Worm (Caenorhabditis elegans) whole organism, L3 larva: Measurements from ENCODE around the gene dpm-1.

Experiments used
- R02D3.7 ChIP-seq: fragments of 150-350 bp; optimal IDR thresholded peaks from 2 replicates; lab custom pipeline; 2014; ENCODE audit warnings: missing biosample characterization, missing genetic modification characterization
- ZK546.5 ChIP-seq: sonication (generic microtip); optimal IDR thresholded peaks from 2 replicates; lab custom pipeline; 2017; ENCODE audit warnings: missing biosample characterization, missing genetic modification characterization
- aly-2 ChIP-seq: fragments of 150-350 bp; optimal IDR thresholded peaks from 2 replicates; lab custom pipeline; 2014; ENCODE audit warnings: missing biosample characterization, missing genetic modification characterization
- ama-1 ChIP-seq: fragments of 150-350 bp; optimal IDR thresholded peaks from 2 replicates; lab custom pipeline; 2018
- ceh-28 ChIP-seq: fragments of 150-350 bp; optimal IDR thresholded peaks from 2 replicates; lab custom pipeline; 2014; ENCODE audit warnings: missing biosample characterization, missing genetic modification reagents, missing genetic modification characterization
- ceh-82 ChIP-seq: fragments of 150-350 bp; optimal IDR thresholded peaks from 2 replicates; lab custom pipeline; 2014; ENCODE audit warnings: missing biosample characterization, missing genetic modification characterization
- ceh-9 ChIP-seq: sonication (generic microtip); optimal IDR thresholded peaks from 2 replicates; lab custom pipeline; 2018; ENCODE audit warnings: missing biosample characterization, missing genetic modification characterization
- daf-12 ChIP-seq: fragments of 150-350 bp; optimal IDR thresholded peaks from 2 replicates; lab custom pipeline; 2014; ENCODE audit warnings: missing biosample characterization, missing genetic modification reagents, missing genetic modification characterization
- egl-27 ChIP-seq: sonication (generic microtip); optimal IDR thresholded peaks from 4 replicates; lab custom pipeline; 2017; ENCODE audit warnings: missing biosample characterization, missing genetic modification reagents, missing genetic modification characterization
- egl-5 ChIP-seq: fragments of 150-350 bp; optimal IDR thresholded peaks from 2 replicates; lab custom pipeline; 2017; ENCODE audit warnings: missing biosample characterization, missing genetic modification reagents, missing genetic modification characterization, inconsistent platforms
- elt-1 ChIP-seq: fragments of 150-350 bp; optimal IDR thresholded peaks from 2 replicates; lab custom pipeline; 2014; ENCODE audit warnings: missing biosample characterization, missing genetic modification characterization
- elt-2 ChIP-seq: sonication (generic microtip); optimal IDR thresholded peaks from 2 replicates; lab custom pipeline; 2016; ENCODE audit warnings: missing genetic modification reagents, mild to moderate bottlenecking, missing genetic modification characterization, missing compliant biosample characterization
- eor-1 ChIP-seq, 2 experiments: fragments of 150-350 bp; optimal IDR thresholded peaks; 2 replicates each; lab custom pipeline; 2014 to 2018; ENCODE audit warnings: missing biosample characterization in 2 of 2, missing genetic modification characterization in 2 of 2
- fkh-10 ChIP-seq: sonication (generic microtip); optimal IDR thresholded peaks from 2 replicates; lab custom pipeline; 2017; ENCODE audit warnings: missing biosample characterization, missing genetic modification reagents, missing genetic modification characterization
- fos-1 ChIP-seq: fragments of 150-350 bp; optimal IDR thresholded peaks from 2 replicates; lab custom pipeline; 2014; ENCODE audit warnings: missing biosample characterization, missing genetic modification characterization
- hmg-11 ChIP-seq: sonication (generic microtip); optimal IDR thresholded peaks from 2 replicates; lab custom pipeline; 2016; ENCODE audit warnings: missing genetic modification characterization, missing compliant biosample characterization
- jun-1 ChIP-seq: fragments of 150-350 bp; optimal IDR thresholded peaks from 2 replicates; lab custom pipeline; 2014; ENCODE audit warnings: missing biosample characterization, missing genetic modification reagents, missing genetic modification characterization
- lin-15B ChIP-seq: fragments of 150-350 bp; optimal IDR thresholded peaks from 2 replicates; lab custom pipeline; 2014; ENCODE audit warnings: missing biosample characterization, missing genetic modification characterization
- lin-39 ChIP-seq: fragments of 150-350 bp; optimal IDR thresholded peaks from 2 replicates; lab custom pipeline; 2018; ENCODE audit warnings: missing biosample characterization, missing genetic modification reagents, missing genetic modification characterization
- lsy-12 ChIP-seq: sonication (generic microtip); optimal IDR thresholded peaks from 2 replicates; lab custom pipeline; 2016; ENCODE audit warnings: mild to moderate bottlenecking, missing genetic modification characterization, missing compliant biosample characterization
- mml-1 ChIP-seq: fragments of 150-350 bp; sonication (generic microtip); optimal IDR thresholded peaks from 3 replicates; lab custom pipeline; 2014; ENCODE audit warnings: missing biosample characterization, missing genetic modification characterization
- nhr-11 ChIP-seq: fragments of 150-350 bp; optimal IDR thresholded peaks from 2 replicates; lab custom pipeline; 2014; ENCODE audit warnings: missing biosample characterization, missing genetic modification characterization
- nhr-12 ChIP-seq: fragments of 150-350 bp; optimal IDR thresholded peaks from 2 replicates; lab custom pipeline; 2014; ENCODE audit warnings: missing biosample characterization, missing genetic modification characterization
- nhr-23 ChIP-seq: fragments of 150-350 bp; optimal IDR thresholded peaks from 2 replicates; lab custom pipeline; 2014; ENCODE audit warnings: missing biosample characterization, missing genetic modification reagents, missing genetic modification characterization
- nhr-25 ChIP-seq: sonication (generic microtip); optimal IDR thresholded peaks from 2 replicates; lab custom pipeline; 2017; ENCODE audit warnings: missing biosample characterization, missing genetic modification characterization
- nhr-28 ChIP-seq: fragments of 150-350 bp; optimal IDR thresholded peaks from 2 replicates; lab custom pipeline; 2014; ENCODE audit warnings: missing biosample characterization, missing genetic modification characterization
- nhr-43 ChIP-seq: sonication (generic microtip); optimal IDR thresholded peaks from 2 replicates; lab custom pipeline; 2016; ENCODE audit warnings: mild to moderate bottlenecking, missing genetic modification characterization, missing compliant biosample characterization; ENCODE audit not compliant: poor library complexity, severe bottlenecking
- nhr-67 ChIP-seq: fragments of 150-350 bp; optimal IDR thresholded peaks from 2 replicates; lab custom pipeline; 2014; ENCODE audit warnings: missing biosample characterization, missing genetic modification characterization
- nhr-76 ChIP-seq: fragments of 150-350 bp; sonication (generic microtip); optimal IDR thresholded peaks from 5 replicates; lab custom pipeline; 2014; ENCODE audit warnings: missing biosample characterization, missing genetic modification characterization
- pha-4 ChIP-seq: fragments of 150-350 bp; optimal IDR thresholded peaks from 2 replicates; lab custom pipeline; 2014; ENCODE audit warnings: missing biosample characterization, missing genetic modification reagents, missing genetic modification characterization
- pqm-1 ChIP-seq: fragments of 150-350 bp; optimal IDR thresholded peaks from 2 replicates; lab custom pipeline; 2017; ENCODE audit warnings: missing biosample characterization, missing genetic modification characterization, inconsistent platforms
- skn-1 ChIP-seq: fragments of 150-350 bp; optimal IDR thresholded peaks from 2 replicates; lab custom pipeline; 2014; ENCODE audit warnings: missing biosample characterization, missing genetic modification characterization
- snpc-4 ChIP-seq: fragments of 150-350 bp; optimal IDR thresholded peaks from 2 replicates; lab custom pipeline; 2014; ENCODE audit warnings: missing biosample characterization, missing genetic modification characterization
- tbx-2 ChIP-seq: sonication (generic microtip); optimal IDR thresholded peaks from 2 replicates; lab custom pipeline; 2016; ENCODE audit warnings: mild to moderate bottlenecking, missing genetic modification characterization, missing compliant biosample characterization
- unc-39 ChIP-seq: sonication (generic microtip); optimal IDR thresholded peaks from 4 replicates; lab custom pipeline; 2017; ENCODE audit warnings: missing biosample characterization, missing genetic modification characterization
- unc-62 ChIP-seq: fragments of 150-350 bp; sonication (generic microtip); optimal IDR thresholded peaks from 4 replicates; lab custom pipeline; 2014; ENCODE audit warnings: missing biosample characterization, missing genetic modification reagents, missing genetic modification characterization
- zag-1 ChIP-seq: fragments of 150-350 bp; optimal IDR thresholded peaks from 2 replicates; lab custom pipeline; 2014; ENCODE audit warnings: missing biosample characterization, missing genetic modification characterization
- ztf-11 ChIP-seq: fragments of 150-350 bp; optimal IDR thresholded peaks from 2 replicates; lab custom pipeline; 2014; ENCODE audit warnings: missing biosample characterization, missing genetic modification characterization

Gene dpm-1

DNA sequence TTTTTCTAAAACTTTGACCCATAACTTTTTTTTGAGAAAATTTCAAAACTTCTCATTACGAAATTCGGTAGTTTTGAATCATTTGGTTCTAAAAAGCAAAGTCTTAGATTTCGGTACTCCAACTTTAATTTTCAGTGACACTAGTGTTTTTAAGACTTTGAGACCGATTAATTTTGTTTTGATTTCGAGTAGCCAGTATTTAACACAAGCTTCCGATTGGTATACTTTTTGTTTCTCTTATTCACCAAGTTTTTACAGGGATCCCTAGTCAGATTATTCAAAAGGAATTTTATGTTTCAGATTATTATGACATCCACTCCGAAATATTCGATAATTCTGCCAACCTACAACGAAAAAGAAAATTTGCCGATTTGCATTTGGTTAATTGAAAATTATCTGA lies at the start of gene dpm-1:
dpm-1 (plus strand) TSS at position 301 of the 400 bp plus-strand sequence.
- no peak for TF ChIP-seq elt-1
- no peak for TF ChIP-seq ztf-11 (tag; lab: Kevin White, UChicago)
- TF ChIP-seq ama-1 (lab: Kevin White, UChicago), result no peak
- no peak for TF ChIP-seq fkh-10 (GFP tag; lab: Kevin White, UChicago)
- TF ChIP-seq nhr-11 (tag; lab: Kevin White, UChicago), result no peak
- TF ChIP-seq skn-1 (tag; lab: Kevin White, UChicago), result no peak
- TF ChIP-seq aly-2 (tag; lab: Kevin White, UChicago), result no peak
- TF ChIP-seq nhr-23 (tag; lab: Kevin White, UChicago), result no peak
- TF ChIP-seq nhr-43 (tag; lab: Kevin White, UChicago), result no peak
- TF ChIP-seq unc-39 (tag; lab: Kevin White, UChicago), result no peak
- no peak for TF ChIP-seq zag-1
- TF ChIP-seq jun-1 (tag; lab: Kevin White, UChicago), result no peak
- no peak for TF ChIP-seq ZK546.5 (tag; lab: Kevin White, UChicago)
- no peak for TF ChIP-seq fos-1
- TF ChIP-seq nhr-28 (tag; lab: Kevin White, UChicago), result no peak
- TF ChIP-seq elt-2 (tag; lab: Kevin White, UChicago), result no peak
- no peak for TF ChIP-seq nhr-67 (tag; lab: Kevin White, UChicago)

DNA sequence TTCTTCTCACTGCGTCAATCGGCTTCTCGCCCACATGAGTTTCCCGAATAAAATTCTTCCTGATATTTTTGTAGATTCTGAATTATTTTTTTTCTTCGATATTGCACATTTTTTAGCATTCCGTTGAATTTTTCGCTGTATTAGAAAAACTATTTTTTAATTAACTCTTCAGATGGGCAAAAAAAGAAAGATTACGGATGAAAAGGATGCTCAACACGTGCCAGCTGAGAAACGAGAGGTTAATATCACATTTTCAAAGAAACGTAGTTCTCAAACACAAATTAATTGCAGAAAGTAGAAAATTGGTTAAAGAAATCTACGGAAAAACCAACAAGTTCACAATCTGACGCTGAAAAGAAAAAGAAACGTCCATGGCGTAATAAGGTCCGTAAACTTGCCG lies 49.1 kb upstream of the dpm-1 start, which contains the start of gene rrp-8:
rrp-8 (plus strand) TSS at position 173 of the 400 bp plus-strand sequence.
- TF ChIP-seq egl-27 (tag; lab: Kevin White, UChicago), result no peak
- TF ChIP-seq zag-1, result no peak
- no peak for TF ChIP-seq lin-15B (tag; lab: Kevin White, UChicago)
- no peak for TF ChIP-seq jun-1 (tag; lab: Kevin White, UChicago)
- TF ChIP-seq nhr-76 (tag; lab: Kevin White, UChicago), result no peak
- no peak for TF ChIP-seq ceh-82 (tag; lab: Kevin White, UChicago)
- no peak for TF ChIP-seq snpc-4
- no peak for TF ChIP-seq nhr-23 (tag; lab: Kevin White, UChicago)

DNA sequence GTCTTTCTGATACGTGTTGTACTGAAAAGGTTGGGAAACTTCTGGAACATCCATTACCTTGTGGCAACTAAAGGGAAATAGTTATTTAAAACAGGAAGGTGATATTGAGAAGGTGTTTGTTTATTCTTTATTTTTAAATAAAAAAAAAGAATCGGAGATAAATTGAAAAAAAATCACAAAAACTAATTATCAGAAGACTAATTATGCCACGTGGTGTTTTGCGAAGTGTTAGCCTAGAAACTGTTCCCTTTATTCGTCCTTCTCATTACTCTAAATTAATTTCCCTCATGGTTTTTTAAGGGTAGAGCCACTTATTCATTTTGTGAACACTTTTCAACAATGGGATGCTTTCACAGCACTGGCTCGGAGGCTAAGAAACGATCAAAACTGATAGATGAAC lies 44.1 kb upstream of the dpm-1 start, which contains the start of gene gpa-4:
gpa-4 (plus strand) TSS at position 301 of the 400 bp plus-strand sequence.
- TF ChIP-seq eor-1 (tag; optimal IDR thresholded peaks at IDR 0.05; lab: Kevin White, UChicago) (no peak), pha-4 (tag; lab: Kevin White, UChicago) (no peak), fos-1 (no peak), zag-1 (no peak), ceh-82 (tag; lab: Kevin White, UChicago) (no peak), ztf-11 (tag; lab: Kevin White, UChicago) (no peak), lin-39 (no peak), fkh-10 (GFP tag; lab: Kevin White, UChicago) (no peak), tbx-2 (tag; lab: Kevin White, UChicago) (no peak)
- TF ChIP-seq, all 47 proteins: peak for 0

DNA sequence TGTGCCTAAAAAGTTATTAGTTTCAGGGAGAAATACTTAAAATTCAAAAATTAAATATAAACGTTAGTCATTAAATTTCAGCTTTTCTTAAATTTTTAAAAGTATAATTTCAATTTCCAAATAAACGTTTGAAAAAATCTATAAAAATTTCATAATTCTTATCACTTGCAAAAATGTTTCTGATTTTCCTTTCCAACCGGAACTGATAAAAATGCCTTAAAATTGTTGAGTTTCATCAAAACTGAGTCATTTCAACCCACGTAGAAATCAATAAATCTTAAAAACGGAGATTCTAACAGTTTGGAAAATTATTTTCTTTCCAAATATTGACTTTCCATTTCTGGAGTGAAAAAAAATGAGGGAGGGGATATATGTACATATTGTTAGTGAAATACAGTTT lies 36.6 kb upstream of the dpm-1 start:
- TF ChIP-seq egl-5 (no peak), elt-2 (tag; lab: Kevin White, UChicago) (peak; percentile 53), pha-4 (tag; lab: Kevin White, UChicago) (peak; percentile 4), pqm-1 (tag; lab: Kevin White, UChicago) (peak; percentile 10), R02D3.7 (no peak)

DNA sequence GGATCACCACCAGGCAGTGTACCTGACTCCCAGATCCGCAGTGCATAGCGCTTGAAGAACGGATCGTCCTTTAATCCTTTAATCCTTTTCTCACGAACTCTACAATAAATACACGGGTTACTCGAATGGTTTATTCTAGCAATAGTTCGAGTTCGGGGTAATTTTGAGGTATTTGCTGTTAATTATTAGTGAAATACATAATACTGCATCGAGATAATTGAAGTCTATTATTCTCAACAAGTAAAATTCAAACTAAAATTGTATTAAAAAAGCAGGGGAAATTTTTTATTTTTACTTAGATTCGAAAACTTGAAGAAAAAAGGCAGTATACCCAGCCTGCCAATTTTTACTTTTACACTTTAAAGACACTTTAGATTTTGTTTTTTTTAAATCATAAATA lies 35.5 kb upstream of the dpm-1 start, which contains the start of gene kgb-1:
kgb-1 (minus strand) TSS at position 101 of the 400 bp plus-strand sequence.
- TF ChIP-seq nhr-12 (no peak), nhr-67 (tag; lab: Kevin White, UChicago) (no peak), ceh-9 (tag; lab: Kevin White, UChicago) (no peak), mml-1 (no peak), fos-1 (no peak), eor-1 (tag; optimal IDR thresholded peaks at IDR 0.05; lab: Kevin White, UChicago) (no peak), snpc-4 (no peak), nhr-76 (tag; lab: Kevin White, UChicago) (no peak)
- TF ChIP-seq, all 47 proteins: peak for 0

DNA sequence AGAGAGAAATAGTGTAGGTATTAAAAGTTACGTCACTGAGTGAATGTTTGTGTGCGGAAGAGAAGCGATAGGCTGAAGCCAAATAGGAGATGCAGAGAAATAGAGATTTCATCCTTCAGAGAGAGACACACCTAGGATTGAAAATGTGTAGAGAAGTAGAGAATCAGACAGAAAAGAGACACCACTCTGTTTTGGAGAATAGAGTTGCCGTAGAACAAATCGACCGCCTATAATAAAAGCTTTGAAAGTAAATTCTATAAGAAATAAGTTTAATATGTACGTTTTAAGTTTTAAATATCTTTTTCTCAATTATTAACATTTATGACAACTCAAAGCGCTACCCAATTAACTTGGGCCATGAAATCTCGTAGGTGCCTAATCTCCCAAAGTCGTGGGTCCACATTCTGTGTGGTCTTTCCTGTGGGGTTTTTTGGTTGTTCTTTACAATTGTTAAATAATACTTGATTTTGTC lies 35.0 kb upstream of the dpm-1 start, which contains the start of gene T07A9.12:
T07A9.12 (plus strand) TSS at position 448 of the 472 bp plus-strand sequence.
- TF ChIP-seq elt-2 (tag; lab: Kevin White, UChicago), result peak; percentile 73
- peak; percentile 53 for TF ChIP-seq nhr-25 (tag; lab: Kevin White, UChicago)
- TF ChIP-seq zag-1, result no peak
- TF ChIP-seq lin-39, result no peak
- TF ChIP-seq ZK546.5 (tag; lab: Kevin White, UChicago), result no peak
- TF ChIP-seq jun-1 (tag; lab: Kevin White, UChicago), result peak; percentile 65
- peak; percentile 81 for TF ChIP-seq nhr-23 (tag; lab: Kevin White, UChicago)
- no peak for TF ChIP-seq egl-5
- no peak for TF ChIP-seq unc-62 (GFP tag; lab: Kevin White, UChicago)
- no peak for TF ChIP-seq eor-1 (tag; optimal IDR thresholded peaks at IDR 0.05; lab: Kevin White, UChicago)
- peak; percentile 79 for TF ChIP-seq skn-1 (tag; lab: Kevin White, UChicago)
- peak; percentile 43 for TF ChIP-seq lsy-12 (tag; lab: Kevin White, UChicago)
- TF ChIP-seq pqm-1 (tag; lab: Kevin White, UChicago), result peak; percentile 58
- no peak for TF ChIP-seq nhr-11 (tag; lab: Kevin White, UChicago)
- peak; percentile 59 for TF ChIP-seq hmg-11 (tag; lab: Kevin White, UChicago)
- TF ChIP-seq ceh-28 (tag; lab: Kevin White, UChicago), result peak; percentile 20
- TF ChIP-seq daf-12 (tag; lab: Kevin White, UChicago), result no peak
- no peak for TF ChIP-seq fos-1
- TF ChIP-seq elt-1, result no peak
- TF ChIP-seq ztf-11 (tag; lab: Kevin White, UChicago), result no peak
- no peak for TF ChIP-seq nhr-28 (tag; lab: Kevin White, UChicago)
- TF ChIP-seq snpc-4, result peak; percentile 11
- peak; percentile 68 for TF ChIP-seq nhr-43 (tag; lab: Kevin White, UChicago)
- TF ChIP-seq ceh-9 (tag; lab: Kevin White, UChicago), result no peak
- TF ChIP-seq unc-39 (tag; lab: Kevin White, UChicago), result no peak
- no peak for TF ChIP-seq ama-1 (lab: Kevin White, UChicago)
